Fruit fly (Drosophila melanogaster): ENCODE results near the gene mTerf5.

DNA sequence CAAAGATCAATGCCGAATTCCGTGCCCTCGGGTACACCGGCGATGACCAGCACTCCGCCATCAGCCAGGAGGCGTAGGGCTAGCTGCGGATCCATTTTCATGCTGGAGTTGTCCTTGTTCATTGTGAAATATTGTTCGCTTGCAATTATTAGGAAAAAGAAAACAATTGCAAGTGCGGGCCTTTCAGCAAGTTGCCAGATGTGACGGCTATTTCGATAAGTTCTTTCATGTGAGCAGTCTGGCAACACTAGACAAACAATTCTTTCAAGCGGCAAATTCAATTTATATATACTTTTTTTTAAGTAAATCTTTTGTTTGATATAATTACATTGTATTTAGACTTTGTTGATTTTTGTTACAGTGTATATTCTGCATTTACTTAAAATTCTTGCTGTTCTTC is 29.1 kb upstream of the mTerf5 start, which contains the start of gene CG12320:
- TF ChIP-seq ERR (GFP tag; optimal IDR thresholded peaks at IDR 0.05) (no peak), CG1529 (GFP tag; optimal IDR thresholded peaks at IDR 0.05) (no peak), CG6175 (GFP tag; IDR thresholded peaks at IDR 0.05) (no peak), ttk (GFP tag; IDR thresholded peaks at IDR 0.05) (no peak)
